Fruit fly (Drosophila melanogaster) whole organism, embryonic: ENCODE results near the gene LSm7.

ENCODE experiments used
- Ada2b ChIP-seq: fragments of 200-800 bp; sonication (Bioruptor generic); IDR thresholded peaks from 2 replicates; pipeline ENCODE4 v1.3.6; 2022; ENCODE audit warnings: missing biosample characterization, missing genetic modification characterization
- CG10431 ChIP-seq: fragments of 200-800 bp; sonication (Bioruptor generic); optimal IDR thresholded peaks from 3 replicates; lab custom pipeline; 2018; ENCODE audit warnings: missing biosample characterization, mild to moderate bottlenecking, missing genetic modification characterization
- CG10462 ChIP-seq: fragments of 200-800 bp; sonication (Bioruptor generic); optimal IDR thresholded peaks from 2 replicates; lab custom pipeline; 2016; ENCODE audit warnings: missing biosample characterization, missing genetic modification characterization
- CG10543 ChIP-seq: fragments of 200-800 bp; sonication (Bioruptor generic); optimal IDR thresholded peaks from 3 replicates; lab custom pipeline; 2017; ENCODE audit warnings: missing biosample characterization, mild to moderate bottlenecking, missing genetic modification characterization, moderate library complexity
- CG12942 ChIP-seq: fragments of 200-800 bp; sonication (Bioruptor generic); optimal IDR thresholded peaks from 3 replicates; lab custom pipeline; 2016; ENCODE audit warnings: missing biosample characterization, missing genetic modification characterization
- CG15601 ChIP-seq: fragments of 200-800 bp; sonication (Bioruptor generic); optimal IDR thresholded peaks from 3 replicates; lab custom pipeline; 2019; ENCODE audit warnings: missing biosample characterization, mild to moderate bottlenecking, missing genetic modification characterization, moderate library complexity
- CG16813 ChIP-seq: fragments of 200-800 bp; sonication (Bioruptor generic); IDR thresholded peaks from 3 replicates; pipeline ENCODE4 v1.3.6; 2022; ENCODE audit warnings: missing biosample characterization, missing genetic modification characterization; ENCODE audit not compliant: partially characterized antibody
- CG18764 ChIP-seq: fragments of 200-800 bp; sonication (Bioruptor generic); optimal IDR thresholded peaks from 3 replicates; lab custom pipeline; 2016; ENCODE audit warnings: missing biosample characterization, missing genetic modification characterization
- CG3065 ChIP-seq: fragments of 200-800 bp; sonication (Bioruptor generic); optimal IDR thresholded peaks from 2 replicates; lab custom pipeline; 2016; ENCODE audit warnings: missing biosample characterization, missing genetic modification characterization
- CG4617 ChIP-seq: fragments of 200-800 bp; sonication (Bioruptor generic); optimal IDR thresholded peaks from 3 replicates; lab custom pipeline; 2016; ENCODE audit warnings: missing biosample characterization, missing genetic modification characterization, borderline replicate concordance
- CG8359 ChIP-seq: fragments of 200-800 bp; sonication (Bioruptor generic); optimal IDR thresholded peaks from 2 replicates; lab custom pipeline; 2017; ENCODE audit warnings: missing biosample characterization, mild to moderate bottlenecking, missing genetic modification characterization, borderline replicate concordance
- CG8478 ChIP-seq: fragments of >200 bp; optimal IDR thresholded peaks from 2 replicates; lab custom pipeline; 2018
- CG9876 ChIP-seq: fragments of 200-800 bp; sonication (Bioruptor generic); optimal IDR thresholded peaks from 2 replicates; lab custom pipeline; 2016; ENCODE audit warnings: missing biosample characterization, missing genetic modification characterization
- Dad ChIP-seq: fragments of 200-800 bp; sonication (Bioruptor generic); optimal IDR thresholded peaks from 3 replicates; lab custom pipeline; 2016; ENCODE audit warnings: missing biosample characterization, missing genetic modification characterization
- Deaf1 ChIP-seq: fragments of 200-800 bp; optimal IDR thresholded peaks from 3 replicates; lab custom pipeline; 2019; ENCODE audit warnings: missing biosample characterization, mild to moderate bottlenecking, missing genetic modification characterization, moderate library complexity
- Doc2 ChIP-seq: fragments of 200-800 bp; sonication (Bioruptor generic); IDR thresholded peaks from 2 replicates; pipeline ENCODE4 v1.3.6; 2022; ENCODE audit warnings: missing biosample characterization, missing genetic modification characterization
- Doc3 ChIP-seq: fragments of 200-800 bp; sonication (Bioruptor generic); IDR thresholded peaks from 3 replicates; pipeline ENCODE4 v1.3.6; 2022; ENCODE audit warnings: missing biosample characterization, missing genetic modification characterization; ENCODE audit not compliant: partially characterized antibody
- E2f1 ChIP-seq: fragments of 200-800 bp; sonication (Bioruptor generic); IDR thresholded peaks from 2 replicates; pipeline ENCODE4 v1.3.6; 2022; ENCODE audit warnings: missing biosample characterization, missing genetic modification characterization
- ERR ChIP-seq: fragments of 200-800 bp; sonication (Bioruptor generic); optimal IDR thresholded peaks from 2 replicates; lab custom pipeline; 2016; ENCODE audit warnings: missing biosample characterization, missing genetic modification characterization
- HLH3B ChIP-seq: fragments of 200-800 bp; sonication (Bioruptor generic); IDR thresholded peaks from 2 replicates; pipeline ENCODE4 v1.3.6; 2022; ENCODE audit warnings: missing biosample characterization, missing genetic modification characterization
- HLHmδ ChIP-seq: fragments of 200-800 bp; sonication (Bioruptor generic); optimal IDR thresholded peaks from 2 replicates; lab custom pipeline; 2018; ENCODE audit warnings: missing biosample characterization, mild to moderate bottlenecking, missing genetic modification characterization, moderate library complexity
- Hey ChIP-seq: fragments of 200-800 bp; sonication (Bioruptor generic); optimal IDR thresholded peaks from 3 replicates; lab custom pipeline; 2018; ENCODE audit warnings: missing biosample characterization, mild to moderate bottlenecking, missing genetic modification characterization
- Hr39 ChIP-seq: fragments of >200 bp; optimal IDR thresholded peaks from 2 replicates; lab custom pipeline; 2017
- Myb ChIP-seq: fragments of 200-800 bp; sonication (Bioruptor generic); optimal IDR thresholded peaks from 2 replicates; lab custom pipeline; 2016; ENCODE audit warnings: missing biosample characterization, missing genetic modification characterization
- Nf-YC ChIP-seq: fragments of 200-800 bp; optimal IDR thresholded peaks from 3 replicates; lab custom pipeline; 2019; ENCODE audit warnings: missing biosample characterization, mild to moderate bottlenecking, missing genetic modification characterization, moderate library complexity
- Oaz ChIP-seq: fragments of 200-800 bp; sonication (Bioruptor generic); IDR thresholded peaks from 2 replicates; pipeline ENCODE4 v1.3.6; 2022; ENCODE audit warnings: missing biosample characterization, missing genetic modification characterization
- Opbp ChIP-seq: fragments of 200-800 bp; sonication (Bioruptor generic); IDR thresholded peaks from 3 replicates; pipeline ENCODE4 v1.3.6; 2022; ENCODE audit warnings: missing biosample characterization, missing genetic modification characterization; ENCODE audit not compliant: partially characterized antibody
- ab ChIP-seq: fragments of 200-800 bp; sonication (Bioruptor generic); optimal IDR thresholded peaks from 2 replicates; lab custom pipeline; 2016; ENCODE audit warnings: missing biosample characterization, missing genetic modification characterization
- amos ChIP-seq: fragments of 200-800 bp; sonication (Bioruptor generic); IDR thresholded peaks from 2 replicates; pipeline ENCODE4 v1.3.6; 2022; ENCODE audit warnings: missing biosample characterization, missing genetic modification characterization; ENCODE audit not compliant: partially characterized antibody
- bab2 ChIP-seq: fragments of 200-800 bp; sonication (Bioruptor generic); optimal IDR thresholded peaks from 2 replicates; lab custom pipeline; 2016; ENCODE audit warnings: missing biosample characterization, missing genetic modification characterization
- bigmax ChIP-seq: fragments of 200-800 bp; sonication (Bioruptor generic); optimal IDR thresholded peaks from 2 replicates; lab custom pipeline; 2018; ENCODE audit warnings: missing biosample characterization, mild to moderate bottlenecking, missing genetic modification characterization
- cato ChIP-seq: fragments of 200-800 bp; sonication (Bioruptor generic); optimal IDR thresholded peaks from 2 replicates; lab custom pipeline; 2016; ENCODE audit warnings: missing biosample characterization, missing genetic modification characterization, borderline replicate concordance
- cg ChIP-seq: fragments of 200-800 bp; sonication (Bioruptor generic); optimal IDR thresholded peaks from 3 replicates; lab custom pipeline; 2019; ENCODE audit warnings: missing biosample characterization, mild to moderate bottlenecking, missing genetic modification characterization, moderate library complexity
- crp ChIP-seq, 2 experiments: fragments of 200-800 bp; sonication (Bioruptor generic); optimal IDR thresholded peaks; 2 replicates in 1 of 2; 3 replicates in 1 of 2; lab custom pipeline; 2017; ENCODE audit warnings: missing biosample characterization in 2 of 2, missing genetic modification characterization in 2 of 2, mild to moderate bottlenecking in 1 of 2, moderate library complexity in 1 of 2
- da ChIP-seq: fragments of 200-800 bp; sonication (Bioruptor generic); optimal IDR thresholded peaks from 2 replicates; lab custom pipeline; 2016; ENCODE audit warnings: missing biosample characterization, missing genetic modification characterization
- danr ChIP-seq: fragments of 200-800 bp; sonication (Bioruptor generic); IDR thresholded peaks from 2 replicates; pipeline ENCODE4 v1.3.6; 2022; ENCODE audit warnings: missing biosample characterization, missing genetic modification characterization
- dimm ChIP-seq: fragments of 200-800 bp; sonication (Bioruptor generic); IDR thresholded peaks from 2 replicates; pipeline ENCODE4 v1.3.6; 2022; ENCODE audit warnings: missing biosample characterization, missing genetic modification characterization
- dmrt11E ChIP-seq: fragments of 200-800 bp; sonication (Bioruptor generic); optimal IDR thresholded peaks from 3 replicates; lab custom pipeline; 2018; ENCODE audit warnings: missing biosample characterization, mild to moderate bottlenecking, missing genetic modification characterization, moderate library complexity
- hb ChIP-seq: fragments of 200-800 bp; sonication (Bioruptor generic); IDR thresholded peaks from 3 replicates; pipeline ENCODE4 v1.3.6; 2022; ENCODE audit warnings: missing biosample characterization, missing genetic modification characterization; ENCODE audit not compliant: partially characterized antibody
- kah ChIP-seq: fragments of 200-800 bp; sonication (Bioruptor generic); optimal IDR thresholded peaks from 2 replicates; lab custom pipeline; 2018; ENCODE audit warnings: missing biosample characterization, mild to moderate bottlenecking, missing genetic modification characterization
- lilli ChIP-seq: fragments of 200-800 bp; sonication (Bioruptor generic); optimal IDR thresholded peaks from 3 replicates; lab custom pipeline; 2016; ENCODE audit warnings: missing biosample characterization, missing genetic modification characterization
- nerfin-2 ChIP-seq: fragments of 200-800 bp; sonication (Bioruptor generic); IDR thresholded peaks from 2 replicates; pipeline ENCODE4 v1.3.6; 2022; ENCODE audit warnings: missing biosample characterization, missing genetic modification characterization; ENCODE audit not compliant: partially characterized antibody
- oc ChIP-seq: fragments of 200-800 bp; sonication (Bioruptor generic); optimal IDR thresholded peaks from 2 replicates; lab custom pipeline; 2018; ENCODE audit warnings: missing biosample characterization, mild to moderate bottlenecking, missing genetic modification characterization, moderate library complexity
- pan ChIP-seq, 4 experiments: fragments of >200 bp in 3 of 4; fragments of 200-800 bp in 1 of 4; sonication (Bioruptor generic) in 1 of 4; optimal IDR thresholded peaks in 3 of 4; IDR thresholded peaks in 1 of 4; 2 replicates each; pipeline versions ENCODE4 v1.3.6 to Lab custom; 2017 to 2022; ENCODE audit warnings: missing biosample characterization in 2 of 4, missing genetic modification characterization in 2 of 4, mixed read lengths in 1 of 4
- pum ChIP-seq: fragments of 200-800 bp; sonication (Bioruptor generic); optimal IDR thresholded peaks from 2 replicates; lab custom pipeline; 2016; ENCODE audit warnings: missing biosample characterization, missing genetic modification characterization
- salm ChIP-seq: fragments of 200-800 bp; sonication (Bioruptor generic); optimal IDR thresholded peaks from 2 replicates; lab custom pipeline; 2018; ENCODE audit warnings: missing biosample characterization, mild to moderate bottlenecking, missing genetic modification characterization
- schlank ChIP-seq: fragments of 200-800 bp; sonication (Bioruptor generic); optimal IDR thresholded peaks from 2 replicates; lab custom pipeline; 2018; ENCODE audit warnings: missing biosample characterization, mild to moderate bottlenecking, missing genetic modification characterization
- sna ChIP-seq: fragments of 200-800 bp; sonication (Bioruptor generic); IDR thresholded peaks from 2 replicates; pipeline ENCODE4 v1.3.6; 2022; ENCODE audit warnings: missing biosample characterization, missing genetic modification characterization; ENCODE audit not compliant: partially characterized antibody
- tap ChIP-seq: fragments of 200-800 bp; optimal IDR thresholded peaks from 3 replicates; lab custom pipeline; 2019; ENCODE audit warnings: missing biosample characterization, mild to moderate bottlenecking, missing genetic modification characterization, moderate library complexity
- wek ChIP-seq: fragments of 200-800 bp; sonication (Bioruptor generic); optimal IDR thresholded peaks from 3 replicates; lab custom pipeline; 2018; ENCODE audit warnings: missing biosample characterization, mild to moderate bottlenecking, missing genetic modification characterization, moderate library complexity
- zf30C ChIP-seq: fragments of 200-800 bp; sonication (Bioruptor generic); optimal IDR thresholded peaks from 3 replicates; lab custom pipeline; 2018; ENCODE audit warnings: missing biosample characterization, mild to moderate bottlenecking, missing genetic modification characterization

Gene LSm7

DNA sequence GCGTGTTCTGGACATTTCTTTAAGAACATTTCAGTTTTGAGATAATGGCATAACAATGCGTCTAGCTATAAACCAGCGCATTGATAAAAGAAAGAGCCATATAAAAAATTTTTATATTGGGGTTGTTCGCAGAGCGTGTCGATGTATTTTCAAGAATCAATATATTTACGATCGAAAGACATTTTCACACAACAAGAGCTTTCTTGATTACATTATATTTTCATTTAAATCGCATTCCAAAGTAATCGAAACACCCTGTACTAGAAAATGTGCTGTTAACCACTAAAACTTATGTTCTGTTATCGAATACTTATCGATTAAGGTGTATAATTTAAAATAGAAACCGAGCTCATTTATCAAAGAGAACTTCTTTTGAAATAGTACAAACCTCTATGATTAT is 39.1 kb downstream of the LSm7 start (continued):
- TF ChIP-seq HLHmδ (GFP tag; lab: Kevin White, UChicago) (no peak), Doc3 (no peak), Ada2b (GFP tag; lab: Robert Waterston, UW) (peak; percentile 58; the same call in 1 of the 2 replicates), ab (GFP tag; lab: Kevin White, UChicago) (no peak), Opbp (GFP tag; lab: Robert Waterston, UW) (no peak), amos (no peak), E2f1 (GFP tag; lab: Robert Waterston, UW) (no peak), sna (GFP tag; lab: Robert Waterston, UW) (no peak), cato (GFP tag; lab: Kevin White, UChicago) (no peak), CG8478 (lab: Kevin White, UChicago) (no peak), wek (GFP tag; lab: Kevin White, UChicago) (no peak), Dad (GFP tag; lab: Kevin White, UChicago) (peak; percentile 40), Myb (GFP tag; lab: Kevin White, UChicago) (peak; percentile 21), kah (GFP tag; lab: Kevin White, UChicago) (no peak), Nf-YC (tag; lab: Kevin White, UChicago) (no peak), Hr39 (lab: Kevin White, UChicago) (no peak), HLH3B (GFP tag; lab: Robert Waterston, UW) (peak; percentile 25; the same call in 1 of the 2 replicates), Oaz (no peak), CG15601 (tag; lab: Kevin White, UChicago) (peak; percentile 7), salm (tag; lab: Kevin White, UChicago) (no peak), CG16813 (GFP tag; lab: Robert Waterston, UW) (no peak), oc (tag; lab: Kevin White, UChicago) (no peak), hb (no peak), lilli (GFP tag; lab: Kevin White, UChicago) (peak; percentile 70), CG12942 (no peak), Doc2 (GFP tag; lab: Robert Waterston, UW) (no peak), danr (GFP tag; lab: Robert Waterston, UW) (no peak), CG9876 (GFP tag; lab: Kevin White, UChicago) (no peak), da (no peak), pan (optimal IDR thresholded peaks at IDR 0.05; lab: Kevin White, UChicago) (no peak), pan (GFP tag; optimal IDR thresholded peaks at IDR 0.05 in 1 of 2, IDR thresholded peaks at IDR 0.05 in 1 of 2) (no peak), CG4617 (GFP tag; lab: Kevin White, UChicago) (no peak), CG10462 (GFP tag; lab: Kevin White, UChicago) (no peak), Deaf1 (tag; lab: Kevin White, UChicago) (no peak), CG18764 (GFP tag; lab: Kevin White, UChicago) (no peak), CG8359 (GFP tag; lab: Kevin White, UChicago) (no peak), dimm (GFP tag; lab: Robert Waterston, UW) (no peak), pum (GFP tag; lab: Kevin White, UChicago) (no peak), cg (GFP tag; lab: Kevin White, UChicago) (no peak), CG10431 (no peak), bigmax (no peak), nerfin-2 (GFP tag; lab: Robert Waterston, UW) (no peak), CG10543 (peak; percentile 70), ERR (GFP tag; lab: Kevin White, UChicago) (no peak), zf30C (GFP tag; lab: Kevin White, UChicago) (no peak), dmrt11E (tag; lab: Kevin White, UChicago) (no peak), CG3065 (GFP tag; lab: Kevin White, UChicago) (no peak), bab2 (peak; percentile 19), tap (tag; lab: Kevin White, UChicago) (no peak), Hey (tag; lab: Kevin White, UChicago) (no peak), crp (GFP tag; optimal IDR thresholded peaks at IDR 0.05; lab: Kevin White, UChicago) (no peak), schlank (tag; lab: Kevin White, UChicago) (no peak)
